Worm (Caenorhabditis elegans): ENCODE data around the gene ikke-1.

DNA sequence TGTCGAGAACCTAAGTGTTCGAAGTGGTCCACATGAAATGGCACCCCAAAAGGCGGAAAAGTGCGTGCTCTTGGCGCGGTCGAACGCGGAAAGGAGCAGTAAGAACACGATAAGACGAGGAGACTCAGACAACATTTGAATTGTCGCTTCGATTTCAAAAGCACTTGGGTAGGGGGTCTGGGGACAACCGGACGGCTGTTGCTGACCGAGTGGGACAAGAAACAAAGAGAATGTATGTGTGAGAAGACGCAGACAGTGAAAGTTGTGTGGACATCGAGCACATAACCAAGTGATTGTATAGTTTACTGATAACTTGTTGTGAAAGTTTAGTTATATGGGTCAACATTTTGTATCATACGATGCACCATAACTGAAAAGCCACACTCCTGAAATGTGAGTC, 43.3 kb downstream of the ikke-1 start:
- TF ChIP-seq flh-1 (GFP tag; optimal IDR thresholded peaks at IDR 0.05) (no peak), nhr-76 (tag; optimal IDR thresholded peaks at IDR 0.05) (no peak), ces-1 (GFP tag; optimal IDR thresholded peaks at IDR 0.05) (no peak), lin-13 (tag; optimal IDR thresholded peaks at IDR 0.05) (no peak), snpc-4 (tag; optimal IDR thresholded peaks at IDR 0.05) (no peak), lsy-2 (tag; optimal IDR thresholded peaks at IDR 0.05) (no peak), bed-3 (GFP tag; optimal IDR thresholded peaks at IDR 0.05) (no peak), ztf-11 (tag; optimal IDR thresholded peaks at IDR 0.05) (no peak), blmp-1 (tag; optimal IDR thresholded peaks at IDR 0.05) (no peak), ceh-83 (GFP tag; optimal IDR thresholded peaks at IDR 0.05) (no peak), unc-120 (tag; optimal IDR thresholded peaks at IDR 0.05; ENCODE audit: poor library complexity, severe bottlenecking) (peak; percentile 67), nhr-28 (tag; optimal IDR thresholded peaks at IDR 0.05) (no peak), elt-1 (tag; optimal IDR thresholded peaks at IDR 0.05; ENCODE audit: borderline replicate concordance, insufficient read depth) (no peak)

Measured in whole organism, mixed stage, embryonic.